Fruit fly (Drosophila melanogaster) ovary, adult (tissue): ENCODE measurements around the gene CG17440.
A peak's percentile ranks its signal among the peaks of the same experiment; 100 is the strongest.

ENCODE experiments used
- CG17801 ChIP-seq: fragments of 200-800 bp; optimal IDR thresholded peaks from 2 replicates; lab custom pipeline; 2019; ENCODE audit warnings: missing biosample characterization, mild to moderate bottlenecking, missing genetic modification characterization, moderate library complexity; ENCODE audit not compliant: partially characterized antibody

The CG17440 gene

dm6 chrX:9269825-9270224, at the start of gene CG17440:
TSS of gene CG17440 (minus strand) at chrX:9269925.
- TF ChIP-seq CG17801 = no peak

DNA sequence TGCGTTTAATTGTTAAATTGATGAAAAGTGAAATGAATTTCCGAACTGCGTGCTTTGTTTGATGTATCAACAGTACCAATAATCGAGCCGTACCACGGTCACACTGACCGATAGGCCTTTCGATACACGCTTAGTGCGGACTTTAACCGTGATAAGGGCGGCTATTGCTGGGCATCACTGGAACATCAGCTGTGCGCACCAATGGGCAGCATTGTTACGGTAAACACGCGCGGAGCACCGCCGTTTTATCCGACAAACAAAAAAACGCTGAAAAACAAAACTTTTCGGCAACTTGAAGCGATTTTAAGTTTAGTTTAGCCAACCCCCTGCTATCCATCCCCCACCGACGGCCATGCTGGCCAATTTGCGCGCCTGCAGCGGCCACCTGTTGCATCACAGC, 49.4 kb upstream of the CG17440 start, which contains the start of the genes c12.1 and c12.2:
Gene c12.1 (minus strand): TSS at position 84 of the 400 bp plus-strand sequence.
Gene c12.2 (plus strand): TSS at position 220 of the 400 bp plus-strand sequence.
- no peak for TF ChIP-seq CG17801

DNA sequence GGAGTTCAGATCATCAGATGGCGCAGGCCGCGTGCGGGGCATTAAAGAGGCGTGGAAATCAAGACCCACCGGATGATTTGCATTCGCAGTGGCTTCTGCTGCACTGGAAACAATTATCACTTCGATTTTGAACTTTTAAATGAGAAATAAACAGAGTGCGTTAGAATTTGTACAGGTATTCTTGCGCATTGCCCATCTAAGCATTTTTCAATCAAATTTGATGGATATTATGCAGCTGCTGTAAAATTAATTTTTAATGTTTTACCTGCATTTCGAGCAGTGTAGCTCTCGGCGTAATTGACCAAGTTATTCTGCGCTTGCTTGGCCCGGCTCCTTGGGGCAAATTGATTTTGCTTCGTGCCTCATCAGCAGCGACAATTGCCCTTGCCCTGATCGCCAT, 47.4 kb upstream of the CG17440 start:
- TF ChIP-seq CG17801 = no peak

- no peak for TF ChIP-seq CG17801
Observed at dm6 chrX:9309959-9310658, 40.4 kb upstream of the CG17440 start.

dm6 chrX:9305735-9306134, 36.0 kb upstream of the CG17440 start:
- peak; percentile 78 for TF ChIP-seq CG17801

- no peak for TF ChIP-seq CG17801
Observed at dm6 chrX:9297661-9298433, 28.1 kb upstream of the CG17440 start.

DNA sequence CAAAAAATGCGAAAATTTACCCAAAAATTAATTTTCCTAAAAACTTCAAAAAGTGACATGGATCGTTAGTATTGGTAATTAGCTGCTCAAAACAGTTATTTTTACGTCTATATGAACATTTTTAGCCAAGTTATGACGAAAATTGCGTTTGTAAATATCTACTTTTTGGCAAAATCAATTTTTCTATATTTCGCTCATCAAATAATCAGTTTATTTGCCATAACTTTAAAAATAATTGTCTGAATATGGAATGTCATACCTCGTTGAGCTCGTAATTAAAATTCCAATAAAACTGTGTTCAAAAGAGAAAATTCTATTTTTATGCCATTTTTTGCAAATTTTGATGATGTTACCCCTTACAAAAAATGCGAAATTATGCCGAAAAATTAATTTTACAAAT, 26.8 kb upstream of the CG17440 start:
- TF ChIP-seq CG17801 = no peak

- TF ChIP-seq CG17801 = no peak
Observed at dm6 chrX:9295518-9295917, 25.8 kb upstream of the CG17440 start.

DNA sequence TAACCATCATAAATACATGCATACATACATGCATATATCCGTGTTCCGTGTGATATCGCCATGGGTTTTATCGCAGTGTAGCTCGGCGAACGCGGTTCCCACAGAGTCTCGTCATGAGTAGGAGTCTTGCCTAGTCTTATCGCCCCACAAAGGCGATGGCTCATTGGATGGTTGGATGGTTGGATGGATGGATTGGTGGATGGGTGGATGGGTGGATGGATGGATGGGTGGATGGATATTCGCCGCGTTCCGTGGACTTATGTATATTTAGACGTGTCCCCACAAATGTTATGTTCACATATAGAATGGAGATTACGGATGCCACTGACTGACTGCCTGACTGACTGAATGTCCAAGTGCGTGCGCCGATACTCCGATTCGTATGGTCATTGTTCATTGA, 21.5 kb upstream of the CG17440 start:
- no peak for TF ChIP-seq CG17801

DNA sequence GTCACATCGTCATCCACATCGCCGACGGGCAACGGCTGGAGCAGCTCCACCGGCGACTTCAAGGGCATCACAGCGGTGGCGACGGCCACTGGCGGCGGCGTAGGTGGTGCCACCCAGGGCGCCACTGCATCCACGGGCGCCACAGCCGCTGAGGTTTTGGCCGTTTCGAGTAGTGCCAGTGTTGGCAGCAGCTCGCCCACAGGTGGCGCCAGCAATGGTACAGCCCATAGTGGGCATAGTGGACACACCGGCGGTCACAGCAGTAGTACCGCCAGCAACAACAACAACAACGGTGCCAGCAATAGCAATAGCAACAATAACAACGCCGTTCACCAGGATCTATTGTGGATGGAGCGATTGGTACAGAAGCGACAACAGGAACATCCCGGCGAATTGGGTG, 16.7 kb upstream of the CG17440 start:
- no peak for TF ChIP-seq CG17801

- no peak for TF ChIP-seq CG17801
Observed at dm6 chrX:9284024-9284738, 14.5 kb upstream of the CG17440 start, which contains the start of gene lz. TSS of gene lz (plus strand) at chrX:9284649.

DNA sequence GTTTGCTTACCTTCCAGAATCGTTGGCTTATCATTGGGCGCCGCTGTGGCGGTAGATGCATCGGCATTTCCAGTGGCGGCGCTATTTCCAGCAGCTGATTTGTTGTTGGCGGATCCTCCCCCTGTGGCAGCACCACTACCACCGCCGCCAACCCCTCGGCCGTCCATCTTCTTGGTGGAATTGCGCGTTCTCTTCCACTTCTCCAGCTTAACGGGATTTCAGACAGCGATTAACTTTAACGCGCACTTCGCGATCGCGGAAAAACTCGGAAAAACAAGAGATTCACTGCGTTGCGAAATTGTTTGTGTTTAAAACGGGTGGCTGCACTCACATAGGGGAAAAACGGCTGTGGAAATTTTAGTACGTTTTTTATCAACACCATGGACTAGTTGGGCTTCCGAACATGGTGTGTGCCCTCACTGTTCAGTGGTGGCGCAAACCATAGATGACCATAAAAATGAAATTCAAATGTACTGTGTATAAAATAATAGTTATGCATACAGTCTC, 13.1 kb upstream of the CG17440 start, which contains the start of gene c11.1:
Gene c11.1 (minus strand): TSS at position 335 of the 507 bp plus-strand sequence.
- TF ChIP-seq CG17801 = peak; percentile 18

- no peak for TF ChIP-seq CG17801
Observed at dm6 chrX:9281998-9282644, 12.4 kb upstream of the CG17440 start.

DNA sequence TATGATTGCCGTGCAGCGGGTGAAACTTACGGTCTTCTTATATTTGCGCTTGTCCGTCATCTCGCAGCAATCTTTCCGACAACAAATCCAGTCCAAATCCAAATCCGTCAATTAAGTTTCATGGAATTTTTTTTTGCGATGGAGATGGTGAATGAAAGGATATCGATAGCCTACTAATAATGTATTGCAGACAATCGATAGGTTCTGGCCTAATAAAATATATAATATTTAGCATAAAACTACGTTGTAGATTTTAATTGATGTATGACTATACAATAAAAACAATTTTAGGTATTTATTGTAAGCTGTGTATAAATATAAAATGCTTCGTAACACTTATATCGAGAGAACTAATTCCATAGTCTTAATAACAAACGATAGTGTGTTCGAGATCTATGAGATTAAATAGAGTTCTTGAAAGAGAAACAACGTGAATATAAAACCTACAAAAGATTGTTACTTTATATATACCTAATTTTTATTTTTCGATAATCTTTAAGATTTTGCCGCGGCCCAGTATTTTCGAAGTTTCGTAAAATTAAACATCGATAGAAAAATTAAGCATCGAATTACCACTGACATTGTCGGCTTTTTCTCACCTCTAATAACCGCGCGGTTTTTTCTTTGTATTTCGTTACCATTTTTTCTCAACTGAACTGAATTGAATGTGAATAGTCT, 3.2 kb upstream of the CG17440 start, which contains the start of the genes Cfp1 and Aladin:
Gene Cfp1 (minus strand): TSS at position 131 of the 678 bp plus-strand sequence.
Gene Aladin (plus strand): TSS at position 584 of the 678 bp plus-strand sequence.
- no peak for TF ChIP-seq CG17801

DNA sequence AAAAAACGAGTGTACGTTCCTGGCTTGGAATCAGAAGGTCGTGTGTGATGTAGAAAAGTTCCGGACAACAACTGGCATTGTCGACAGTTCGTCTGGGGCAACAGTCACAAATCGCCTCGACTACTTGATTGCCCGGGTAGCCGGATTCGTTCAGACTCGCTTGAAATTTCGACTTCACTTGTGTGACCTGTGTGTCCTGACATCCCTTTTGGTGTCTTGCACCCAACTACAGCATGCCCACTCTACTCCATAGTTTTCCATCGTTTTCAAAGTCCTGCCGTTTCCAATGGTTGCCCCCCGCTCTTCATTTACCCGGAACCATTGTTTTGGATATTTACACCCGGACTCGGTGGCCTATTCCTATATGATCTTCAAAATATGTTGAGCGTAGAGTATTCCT, 2.1 kb downstream of the CG17440 start, which contains the start of gene Erk7:
Gene Erk7 (minus strand): TSS at position 101 of the 400 bp plus-strand sequence.
- no peak for TF ChIP-seq CG17801
